Worm (Caenorhabditis elegans): ENCODE measurements around the gene pgp-9.

The pgp-9 gene

ce11 chrV:17777127-17777526 is 21.4 kb downstream of the pgp-9 start, which contains the start of gene ddo-1:
TSS of gene ddo-1 (minus strand) at chrV:17777227.
- TF ChIP-seq nhr-28 (tag; optimal IDR thresholded peaks at IDR 0.05) (no peak), mab-5 (tag; optimal IDR thresholded peaks at IDR 0.05) (no peak), nhr-2 (tag; optimal IDR thresholded peaks at IDR 0.05) (no peak)

DNA sequence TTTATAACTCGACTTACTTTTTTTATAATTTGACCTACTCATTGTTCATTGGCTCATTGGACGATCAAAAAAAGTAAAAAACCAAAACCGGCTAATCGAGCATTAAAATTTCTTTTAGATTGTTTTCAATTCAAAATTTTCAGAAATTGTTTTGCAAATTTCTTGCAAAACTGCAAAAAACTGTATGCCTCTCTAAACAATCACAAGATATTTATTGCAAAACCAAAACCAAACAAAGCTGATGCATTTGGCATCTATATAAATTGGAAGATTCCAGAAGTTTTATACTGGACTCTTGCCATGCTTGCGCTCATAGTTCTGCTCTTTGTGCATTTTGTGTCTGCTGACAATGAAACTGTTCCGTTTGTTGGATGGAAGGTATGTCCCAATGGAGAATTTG is 21.9 kb downstream of the pgp-9 start, which contains the start of gene C47A10.12:
C47A10.12 (plus strand) TSS at position 301 of the 400 bp plus-strand sequence.
- TF ChIP-seq lin-32 (GFP tag; optimal IDR thresholded peaks at IDR 0.05) (no peak), cnd-1 (tag; optimal IDR thresholded peaks at IDR 0.05) (no peak), ham-2 (GFP tag; optimal IDR thresholded peaks at IDR 0.05) (no peak), elt-1 (tag; optimal IDR thresholded peaks at IDR 0.05; ENCODE audit: borderline replicate concordance, insufficient read depth) (no peak), mab-5 (tag; optimal IDR thresholded peaks at IDR 0.05) (no peak), mep-1 (tag; optimal IDR thresholded peaks at IDR 0.05) (no peak), ztf-11 (tag; optimal IDR thresholded peaks at IDR 0.05) (no peak), lsy-2 (tag; optimal IDR thresholded peaks at IDR 0.05) (no peak), unc-62 (GFP tag; optimal IDR thresholded peaks at IDR 0.05) (no peak), mls-2 (tag; optimal IDR thresholded peaks at IDR 0.05) (no peak), elt-3 (tag; optimal IDR thresholded peaks at IDR 0.05) (no peak), pha-4 (tag; optimal IDR thresholded peaks at IDR 0.05) (no peak), flh-1 (GFP tag; optimal IDR thresholded peaks at IDR 0.05) (no peak), nhr-12 (tag; optimal IDR thresholded peaks at IDR 0.05) (no peak), blmp-1 (tag; optimal IDR thresholded peaks at IDR 0.05) (no peak), nhr-28 (tag; optimal IDR thresholded peaks at IDR 0.05) (no peak)

ce11 chrV:17780285-17780684 is 24.6 kb downstream of the pgp-9 start:
- TF ChIP-seq tbx-8 (GFP tag; optimal IDR thresholded peaks at IDR 0.05) (no peak), ceh-39 (tag; optimal IDR thresholded peaks at IDR 0.05) (no peak), ztf-11 (tag; optimal IDR thresholded peaks at IDR 0.05) (no peak), M03D4.4 (tag; optimal IDR thresholded peaks at IDR 0.05) (no peak), ces-1 (GFP tag; optimal IDR thresholded peaks at IDR 0.05) (no peak), snpc-4 (tag; optimal IDR thresholded peaks at IDR 0.05) (no peak), nhr-2 (tag; optimal IDR thresholded peaks at IDR 0.05) (no peak), elt-3 (tag; optimal IDR thresholded peaks at IDR 0.05) (no peak), sptf-1 (tag; optimal IDR thresholded peaks at IDR 0.05) (no peak), lin-13 (tag; optimal IDR thresholded peaks at IDR 0.05) (no peak)

DNA sequence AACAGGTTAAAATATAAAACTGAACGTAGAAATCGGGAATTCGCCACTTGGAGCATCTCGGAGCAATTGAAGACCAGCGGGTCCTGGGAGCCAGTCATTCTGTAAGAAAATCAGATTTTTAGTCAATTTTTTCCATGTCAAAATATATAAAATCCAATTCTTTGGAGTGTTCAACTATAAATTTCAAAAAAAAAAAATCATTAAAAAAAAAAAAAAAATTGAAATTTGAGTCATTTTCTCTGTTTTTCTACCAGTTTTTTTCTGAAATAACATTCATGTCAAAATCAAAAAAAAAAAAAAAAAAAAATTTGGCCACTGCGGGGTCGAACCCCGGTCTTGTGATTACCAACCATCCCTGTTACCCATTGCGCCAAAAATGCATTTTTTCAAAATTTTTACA is 27.9 kb downstream of the pgp-9 start, which contains the start of gene srab-12:
srab-12 (minus strand) TSS at position 101 of the 400 bp plus-strand sequence.
- TF ChIP-seq unc-39 (tag; optimal IDR thresholded peaks at IDR 0.05) = no peak
- no peak for TF ChIP-seq sptf-1 (tag; optimal IDR thresholded peaks at IDR 0.05)
- TF ChIP-seq ham-2 (GFP tag; optimal IDR thresholded peaks at IDR 0.05) = no peak
- TF ChIP-seq lin-13 (tag; optimal IDR thresholded peaks at IDR 0.05) = no peak

DNA sequence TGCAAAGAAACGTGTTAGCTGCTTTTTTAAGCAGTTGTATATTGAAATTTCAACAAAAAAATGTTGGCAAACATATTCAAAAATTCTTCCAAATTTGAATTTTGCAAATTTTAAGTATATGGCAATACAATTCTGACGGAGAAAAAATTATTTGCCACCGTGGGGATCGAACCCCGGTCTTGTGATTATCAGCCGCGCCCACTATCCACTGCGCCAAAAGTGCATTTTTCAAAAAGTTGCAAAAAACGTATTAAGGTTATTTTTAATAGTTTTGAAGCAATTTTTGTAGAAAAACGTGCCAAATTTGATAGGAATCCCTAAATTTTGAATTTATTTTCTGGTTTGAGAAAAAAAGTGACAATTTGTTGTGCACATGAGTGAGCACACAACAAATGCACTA is 28.7 kb downstream of the pgp-9 start:
- no peak for TF ChIP-seq mls-2 (tag; optimal IDR thresholded peaks at IDR 0.05)
- no peak for TF ChIP-seq elt-1 (tag; optimal IDR thresholded peaks at IDR 0.05; ENCODE audit: borderline replicate concordance, insufficient read depth)
- no peak for TF ChIP-seq unc-39 (tag; optimal IDR thresholded peaks at IDR 0.05)
- no peak for TF ChIP-seq lsy-2 (tag; optimal IDR thresholded peaks at IDR 0.05)
- no peak for TF ChIP-seq lin-32 (GFP tag; optimal IDR thresholded peaks at IDR 0.05)
- TF ChIP-seq pha-4 (tag; optimal IDR thresholded peaks at IDR 0.05) = no peak
- no peak for TF ChIP-seq nhr-76 (tag; optimal IDR thresholded peaks at IDR 0.05)
- no peak for TF ChIP-seq drap-1 (GFP tag; optimal IDR thresholded peaks at IDR 0.05)
- no peak for TF ChIP-seq tbx-8 (GFP tag; optimal IDR thresholded peaks at IDR 0.05)
- TF ChIP-seq unc-120 (tag; optimal IDR thresholded peaks at IDR 0.05; ENCODE audit: poor library complexity, severe bottlenecking) = no peak
- TF ChIP-seq M03D4.4 (tag; optimal IDR thresholded peaks at IDR 0.05) = no peak
- TF ChIP-seq zip-8 (tag; optimal IDR thresholded peaks at IDR 0.05) = no peak
- no peak for TF ChIP-seq nhr-2 (tag; optimal IDR thresholded peaks at IDR 0.05)

ce11 chrV:17790191-17790590 is 34.5 kb downstream of the pgp-9 start, which contains the start of gene srh-290:
TSS of gene srh-290 (plus strand) at chrV:17790491.
- no peak for TF ChIP-seq snpc-4 (tag; optimal IDR thresholded peaks at IDR 0.05)
- no peak for TF ChIP-seq nhr-12 (tag; optimal IDR thresholded peaks at IDR 0.05)
- TF ChIP-seq ztf-11 (tag; optimal IDR thresholded peaks at IDR 0.05) = no peak
- TF ChIP-seq cnd-1 (tag; optimal IDR thresholded peaks at IDR 0.05) = no peak
- no peak for TF ChIP-seq ces-1 (GFP tag; optimal IDR thresholded peaks at IDR 0.05)
- no peak for TF ChIP-seq unc-62 (GFP tag; optimal IDR thresholded peaks at IDR 0.05)
- TF ChIP-seq lin-32 (GFP tag; optimal IDR thresholded peaks at IDR 0.05) = no peak
- TF ChIP-seq unc-39 (tag; optimal IDR thresholded peaks at IDR 0.05) = no peak
- TF ChIP-seq lin-13 (tag; optimal IDR thresholded peaks at IDR 0.05) = no peak
- no peak for TF ChIP-seq nhr-76 (tag; optimal IDR thresholded peaks at IDR 0.05)
- no peak for TF ChIP-seq hlh-1 (tag; optimal IDR thresholded peaks at IDR 0.05)
- no peak for TF ChIP-seq ham-2 (GFP tag; optimal IDR thresholded peaks at IDR 0.05)
- no peak for TF ChIP-seq ceh-43 (GFP tag; optimal IDR thresholded peaks at IDR 0.05)
- TF ChIP-seq ceh-39 (tag; optimal IDR thresholded peaks at IDR 0.05) = no peak
- TF ChIP-seq mab-5 (tag; optimal IDR thresholded peaks at IDR 0.05) = no peak
